Worm (Caenorhabditis elegans): ENCODE data around the gene srv-34.

The srv-34 gene

DNA sequence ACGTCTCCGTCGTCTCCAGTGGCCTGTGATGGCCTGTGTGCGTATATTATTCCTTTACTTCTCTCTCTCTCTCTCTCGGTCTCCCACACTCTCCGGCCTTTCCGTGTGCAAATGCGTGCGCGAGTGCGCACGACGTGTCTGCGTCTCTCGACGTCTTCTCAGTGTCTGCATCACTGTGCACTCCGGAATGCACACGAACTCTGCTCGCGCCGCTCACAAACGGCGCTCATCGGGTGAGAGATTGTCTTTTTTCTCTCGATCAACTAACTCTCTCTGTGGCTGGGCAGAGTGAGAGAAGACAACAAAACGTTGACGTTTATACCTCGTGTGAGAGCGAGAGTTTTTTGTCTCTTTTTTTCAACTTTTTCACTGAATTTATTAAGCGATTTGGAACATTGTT is 18.6 kb downstream of the srv-34 start (continued):
- TF ChIP-seq ztf-22 (GFP tag; optimal IDR thresholded peaks at IDR 0.05) (peak; percentile 84), nhr-80 (tag; optimal IDR thresholded peaks at IDR 0.05) (peak; percentile 82), madf-10 (tag; optimal IDR thresholded peaks at IDR 0.05) (peak; percentile 81), die-1 (tag; optimal IDR thresholded peaks at IDR 0.05) (peak; percentile 53), tbp1 (GFP tag; optimal IDR thresholded peaks at IDR 0.05) (peak; percentile 66), zim-3 (tag; optimal IDR thresholded peaks at IDR 0.05) (peak; percentile 58), aptf-2 (GFP tag; conservative IDR thresholded peaks at IDR 0.05) (no peak), F57A8.1 (GFP tag; optimal IDR thresholded peaks at IDR 0.05) (no peak), ztf-6 (GFP tag; IDR thresholded peaks at IDR 0.05) (0 out of 2 replicates have a peak, but pooled peaks have one; percentile 12), F33H1.4 (GFP tag; IDR thresholded peaks at IDR 0.05) (no peak; the same call in 1 of the 2 replicates), K12H6.12 (tag; optimal IDR thresholded peaks at IDR 0.05) (peak; percentile 86), F52B5.7 (tag; optimal IDR thresholded peaks at IDR 0.05) (peak; percentile 80), hlh-12 (tag; optimal IDR thresholded peaks at IDR 0.05) (no peak), aptf-3 (GFP tag; IDR thresholded peaks at IDR 0.05) (no peak), him-1 (tag; optimal IDR thresholded peaks at IDR 0.05) (no peak), Y56A3A.18 (GFP tag; IDR thresholded peaks at IDR 0.05) (peak; percentile 86), D2030.7 (GFP tag; IDR thresholded peaks at IDR 0.05) (no peak), nfya-2 (GFP tag; IDR thresholded peaks at IDR 0.05) (no peak), lin-40 (tag; optimal IDR thresholded peaks at IDR 0.05) (peak; percentile 90), F22D6.2 (tag; optimal IDR thresholded peaks at IDR 0.05) (peak; percentile 11), ztf-18 (tag; optimal IDR thresholded peaks at IDR 0.05) (peak; percentile 47), lin-35 (GFP tag; optimal IDR thresholded peaks at IDR 0.05) (peak in 1 of 3 experiments; percentile 64), B0336.3 (GFP tag; IDR thresholded peaks at IDR 0.05) (peak; percentile 95), pha-4 (tag; optimal IDR thresholded peaks at IDR 0.05) (no peak), C06A6.2 (GFP tag; conservative IDR thresholded peaks at IDR 0.05) (peak; percentile 81), ccch-3 (GFP tag; optimal IDR thresholded peaks at IDR 0.05) (no peak), lir-1 (GFP tag; conservative IDR thresholded peaks at IDR 0.05) (peak; percentile 84), madf-8 (GFP tag; conservative IDR thresholded peaks at IDR 0.05) (no peak), ceh-27 (GFP tag; optimal IDR thresholded peaks at IDR 0.05) (peak; percentile 82), ztf-25 (GFP tag; IDR thresholded peaks at IDR 0.05) (no peak), madf-3 (GFP tag; IDR thresholded peaks at IDR 0.05) (0 out of 2 replicates have a peak, but pooled peaks have one; percentile 23), hmg-20 (GFP tag; IDR thresholded peaks at IDR 0.05) (peak; percentile 43; the same call in 1 of the 2 replicates), attf-5 (GFP tag; optimal IDR thresholded peaks at IDR 0.05) (peak; percentile 97), ekl-4 (GFP tag; IDR thresholded peaks at IDR 0.05) (peak; percentile 79; the same call in 1 of the 2 replicates), rec-8 (tag; optimal IDR thresholded peaks at IDR 0.05) (no peak), attf-3 (GFP tag; conservative IDR thresholded peaks at IDR 0.05) (peak; percentile 45; the same call in 1 of the 2 replicates), snpc-4 (GFP tag; optimal IDR thresholded peaks at IDR 0.05) (no peak), snpc-4 (tag; optimal IDR thresholded peaks at IDR 0.05) (peak; percentile 42 to 82 (median 68)), mel-28 (tag; optimal IDR thresholded peaks at IDR 0.05; ENCODE audit: borderline replicate concordance) (peak; percentile 43), bed-2 (GFP tag; IDR thresholded peaks at IDR 0.05) (0 out of 2 replicates have a peak, but pooled peaks have one; percentile 36), cebp-1 (GFP tag; IDR thresholded peaks at IDR 0.05) (no peak), cebp-1 (tag; optimal IDR thresholded peaks at IDR 0.05) (peak; percentile 89), ceh-58 (GFP tag; IDR thresholded peaks at IDR 0.05) (no peak), egrh-3 (GFP tag; IDR thresholded peaks at IDR 0.05) (peak; percentile 75), ceh-40 (GFP tag; IDR thresholded peaks at IDR 0.05) (no peak), rpc-1 (optimal IDR thresholded peaks at IDR 0.05) (no peak), rpc-1 (tag; optimal IDR thresholded peaks at IDR 0.05) (no peak), B0261.1 (tag; optimal IDR thresholded peaks at IDR 0.05) (peak; percentile 30), athp-1 (tag; optimal IDR thresholded peaks at IDR 0.05) (peak; percentile 83), ets-4 (GFP tag; optimal IDR thresholded peaks at IDR 0.05) (peak; percentile 72)
